Worm (Caenorhabditis elegans) whole organism, early embryonic: ENCODE measurements around the gene F35H8.4.

ENCODE experiments used
- B0310.2 ChIP-seq: sonication (generic microtip); optimal IDR thresholded peaks from 2 replicates; lab custom pipeline; 2016; ENCODE audit warnings: mild to moderate bottlenecking, missing genetic modification characterization, missing compliant biosample characterization
- F13C5.2 ChIP-seq: sonication (generic microtip); optimal IDR thresholded peaks from 2 replicates; lab custom pipeline; 2017; ENCODE audit warnings: mild to moderate bottlenecking, missing genetic modification characterization, inconsistent platforms, missing compliant biosample characterization
- aly-1 ChIP-seq: sonication (generic microtip); optimal IDR thresholded peaks from 2 replicates; lab custom pipeline; 2016; ENCODE audit warnings: missing genetic modification characterization, missing compliant biosample characterization
- ama-1 ChIP-seq: fragments of 150-350 bp; optimal IDR thresholded peaks from 2 replicates; lab custom pipeline; 2014
- ceh-13 ChIP-seq: fragments of 200-800 bp; sonication (Bioruptor generic); optimal IDR thresholded peaks from 2 replicates; lab custom pipeline; 2018; ENCODE audit warnings: mild to moderate bottlenecking, missing genetic modification characterization, missing compliant biosample characterization
- ceh-36 ChIP-seq: sonication (generic microtip); optimal IDR thresholded peaks from 2 replicates; lab custom pipeline; 2016; ENCODE audit warnings: missing genetic modification characterization, inconsistent platforms, missing compliant biosample characterization
- ets-7 ChIP-seq: sonication (generic microtip); optimal IDR thresholded peaks from 2 replicates; lab custom pipeline; 2016; ENCODE audit warnings: missing genotype, missing genetic modification characterization, missing compliant biosample characterization
- flt-1 ChIP-seq: fragments of 200-800 bp; sonication (Bioruptor generic); IDR thresholded peaks from 2 replicates; pipeline ENCODE4 v1.3.6; 2022; ENCODE audit warnings: missing genetic modification characterization, missing compliant biosample characterization
- hmbx-1 ChIP-seq: sonication (generic microtip); optimal IDR thresholded peaks from 2 replicates; lab custom pipeline; 2016; ENCODE audit warnings: mild to moderate bottlenecking, missing genetic modification characterization, missing compliant biosample characterization
- hmg-4 ChIP-seq: fragments of 200-800 bp; sonication (Bioruptor generic); optimal IDR thresholded peaks from 2 replicates; lab custom pipeline; 2018; ENCODE audit warnings: mild to moderate bottlenecking, missing genetic modification characterization, missing compliant biosample characterization
- hnd-1 ChIP-seq: sonication (generic microtip); optimal IDR thresholded peaks from 2 replicates; lab custom pipeline; 2016; ENCODE audit warnings: missing genetic modification characterization, missing compliant biosample characterization
- pes-1 ChIP-seq: fragments of 200-800 bp; sonication (Bioruptor generic); IDR thresholded peaks from 2 replicates; pipeline ENCODE4 v1.3.6; 2022; ENCODE audit warnings: missing genetic modification reagents, missing genetic modification characterization, missing compliant biosample characterization
- scrt-1 ChIP-seq: fragments of 200-800 bp; sonication (Bioruptor generic); IDR thresholded peaks from 2 replicates; pipeline ENCODE4 v1.3.6; 2022; ENCODE audit warnings: missing genetic modification characterization, missing compliant biosample characterization
- sea-1 ChIP-seq: fragments of 200-800 bp; sonication (Bioruptor generic); conservative IDR thresholded peaks from 2 replicates; pipeline ENCODE4 v1.3.6; 2022; ENCODE audit warnings: missing genetic modification characterization, missing compliant biosample characterization
- tbx-11 ChIP-seq: fragments of 200-800 bp; sonication (Bioruptor generic); IDR thresholded peaks from 2 replicates; pipeline ENCODE4 v1.3.6; 2022; ENCODE audit warnings: missing genetic modification characterization, missing compliant biosample characterization
- tbx-37 ChIP-seq: fragments of 200-800 bp; sonication (Bioruptor generic); conservative IDR thresholded peaks from 2 replicates; pipeline ENCODE4 v1.3.6; 2022; ENCODE audit warnings: missing genetic modification reagents, missing genetic modification characterization, missing compliant biosample characterization
- tra-4 ChIP-seq: sonication (generic microtip); optimal IDR thresholded peaks from 2 replicates; lab custom pipeline; 2017; ENCODE audit warnings: missing genetic modification characterization, missing compliant biosample characterization

F35H8.4 gene

DNA sequence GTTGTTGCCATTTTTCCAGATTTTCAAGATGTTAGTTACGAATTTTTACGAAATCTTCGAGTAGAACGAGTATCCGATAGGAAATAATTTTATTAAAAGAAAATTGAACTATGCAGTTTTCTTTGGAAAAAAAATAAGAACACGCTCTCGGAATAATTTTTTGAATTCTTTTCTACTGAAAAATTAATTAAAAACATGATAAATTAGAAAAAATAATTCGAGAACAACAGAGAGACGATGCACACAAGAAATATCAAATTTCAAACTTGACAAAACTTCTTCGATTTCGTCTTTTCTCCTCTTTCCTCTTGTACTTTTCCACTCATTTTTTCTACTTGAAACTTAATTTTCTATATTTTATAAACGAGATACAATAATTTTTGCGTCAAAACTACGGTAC lies at the start of gene F35H8.4:
Gene F35H8.4, minus strand, starts transcription at position 101 of the 400 bp plus-strand sequence.
- TF ChIP-seq aly-1 (no peak), sea-1 (no peak), flt-1 (GFP tag; lab: Robert Waterston, UW) (no peak), ets-7 (tag; lab: Kevin White, UChicago) (no peak), pes-1 (GFP tag; lab: Robert Waterston, UW) (no peak), hmbx-1 (tag; lab: Kevin White, UChicago) (no peak), tbx-37 (GFP tag; lab: Robert Waterston, UW) (no peak), ceh-36 (tag; lab: Kevin White, UChicago) (no peak), ama-1 (lab: Kevin White, UChicago) (no peak), hnd-1 (tag; lab: Kevin White, UChicago) (no peak), hmg-4 (no peak), scrt-1 (GFP tag; lab: Robert Waterston, UW) (no peak), F13C5.2 (no peak), ceh-13 (no peak)

ce11 chrII:9609296-9609695 lies 49.5 kb upstream of the F35H8.4 start, which contains the start of gene pap-2:
pap-2 (minus strand) TSS chrII:9609396.
- TF ChIP-seq ceh-13 (no peak), sea-1 (no peak), hmg-4 (no peak), hmbx-1 (tag; lab: Kevin White, UChicago) (no peak), scrt-1 (GFP tag; lab: Robert Waterston, UW) (no peak), ama-1 (lab: Kevin White, UChicago) (no peak)

ce11 chrII:9607137-9607536 lies 47.3 kb upstream of the F35H8.4 start:
- TF ChIP-seq aly-1 (no peak), pes-1 (GFP tag; lab: Robert Waterston, UW) (no peak), ets-7 (tag; lab: Kevin White, UChicago) (no peak), tbx-11 (no peak), flt-1 (GFP tag; lab: Robert Waterston, UW) (no peak), ceh-13 (no peak), B0310.2 (no peak), hnd-1 (tag; lab: Kevin White, UChicago) (no peak), ceh-36 (tag; lab: Kevin White, UChicago) (no peak), sea-1 (no peak)

DNA sequence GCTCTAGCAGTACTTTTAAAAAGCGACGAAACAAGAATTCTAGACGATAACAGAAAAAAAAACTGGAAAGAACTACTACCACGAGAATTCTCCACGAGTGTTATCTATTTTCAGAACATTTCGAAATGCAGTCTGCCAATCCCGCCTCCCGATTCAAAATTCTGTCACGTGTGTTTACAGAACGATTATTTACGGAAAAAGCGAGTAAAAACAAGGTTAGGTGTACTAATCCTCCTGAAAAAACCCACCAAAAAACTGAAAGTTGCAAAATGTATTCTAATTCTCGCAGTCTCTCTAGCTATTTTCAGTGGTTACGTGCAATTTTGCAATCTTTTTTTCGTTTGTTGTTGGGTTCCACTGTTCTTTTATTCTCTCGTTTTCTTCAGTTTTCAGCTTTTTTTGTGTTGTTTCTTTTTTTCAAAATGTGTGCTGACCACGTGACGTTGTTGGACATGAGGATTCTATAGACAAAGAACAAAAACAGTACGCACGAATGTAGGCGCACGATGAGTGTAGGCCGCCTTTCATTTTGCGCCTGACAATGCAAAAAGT lies 46.7 kb upstream of the F35H8.4 start:
- no peak for TF ChIP-seq hmbx-1 (tag; lab: Kevin White, UChicago)
- no peak for TF ChIP-seq flt-1 (GFP tag; lab: Robert Waterston, UW)
- no peak for TF ChIP-seq tbx-37 (GFP tag; lab: Robert Waterston, UW)
- no peak for TF ChIP-seq hmg-4
- TF ChIP-seq ceh-13: no peak
- no peak for TF ChIP-seq pes-1 (GFP tag; lab: Robert Waterston, UW)
- TF ChIP-seq sea-1: no peak
- no peak for TF ChIP-seq scrt-1 (GFP tag; lab: Robert Waterston, UW)
- no peak for TF ChIP-seq ets-7 (tag; lab: Kevin White, UChicago)
- TF ChIP-seq tra-4 (tag; lab: Kevin White, UChicago): no peak
- no peak for TF ChIP-seq ama-1 (lab: Kevin White, UChicago)
- TF ChIP-seq hnd-1 (tag; lab: Kevin White, UChicago): no peak

DNA sequence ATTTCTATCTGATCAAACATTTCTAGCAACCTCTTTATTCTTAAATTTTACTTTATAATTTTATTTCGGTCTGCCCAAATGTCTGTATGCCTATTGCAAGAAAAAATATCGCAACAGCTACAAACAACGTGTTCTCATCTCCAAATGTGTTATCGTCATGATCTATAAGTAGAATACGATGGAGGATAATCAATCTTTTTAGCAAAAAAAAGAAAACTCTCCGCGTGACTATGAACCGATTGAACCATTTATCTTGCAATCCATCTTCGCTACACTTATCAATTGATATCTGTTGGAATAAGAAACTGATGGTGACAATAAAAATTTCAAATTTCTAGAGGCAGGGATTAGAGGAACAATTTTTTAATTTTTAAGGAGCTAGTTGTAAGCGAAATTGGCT lies 46.1 kb upstream of the F35H8.4 start:
- TF ChIP-seq pes-1 (GFP tag; lab: Robert Waterston, UW): no peak

- no peak for TF ChIP-seq ets-7 (tag; lab: Kevin White, UChicago)
- TF ChIP-seq ceh-13: no peak
Measured at ce11 chrII:9605336-9605735, 45.5 kb upstream of the F35H8.4 start, which contains the start of gene nhr-19. nhr-19 (minus strand) TSS chrII:9605526.

DNA sequence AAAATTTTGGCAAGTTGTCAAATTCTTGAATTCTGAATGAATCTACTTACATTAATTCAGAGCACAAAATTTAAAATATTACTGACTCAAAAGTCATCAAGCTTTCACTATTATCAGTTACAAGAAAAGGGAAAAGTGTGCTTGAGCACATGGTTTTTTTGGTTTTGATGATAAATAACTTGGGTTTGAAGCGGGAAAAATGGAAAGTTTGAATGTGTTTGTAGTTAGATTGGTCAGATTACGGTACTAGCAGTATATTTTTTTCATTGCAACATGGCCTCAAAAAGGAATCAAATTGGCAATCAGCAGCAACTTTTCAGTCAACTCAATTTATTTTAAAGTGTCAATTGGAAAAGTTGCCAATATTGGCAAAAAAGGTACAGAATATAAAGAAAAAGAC lies 44.9 kb upstream of the F35H8.4 start:
- TF ChIP-seq ceh-36 (tag; lab: Kevin White, UChicago) (no peak), flt-1 (GFP tag; lab: Robert Waterston, UW) (no peak), hmg-4 (no peak), ama-1 (lab: Kevin White, UChicago) (no peak), hmbx-1 (tag; lab: Kevin White, UChicago) (no peak), ets-7 (tag; lab: Kevin White, UChicago) (no peak), tbx-11 (no peak), ceh-13 (no peak)

ce11 chrII:9604063-9604462 lies 44.2 kb upstream of the F35H8.4 start:
- no peak for TF ChIP-seq ama-1 (lab: Kevin White, UChicago)
- no peak for TF ChIP-seq tbx-37 (GFP tag; lab: Robert Waterston, UW)
- no peak for TF ChIP-seq tra-4 (tag; lab: Kevin White, UChicago)
- no peak for TF ChIP-seq hnd-1 (tag; lab: Kevin White, UChicago)
- no peak for TF ChIP-seq B0310.2
- no peak for TF ChIP-seq hmg-4
- TF ChIP-seq hmbx-1 (tag; lab: Kevin White, UChicago): no peak
- TF ChIP-seq aly-1: no peak
- TF ChIP-seq F13C5.2: no peak
- no peak for TF ChIP-seq ets-7 (tag; lab: Kevin White, UChicago)
- no peak for TF ChIP-seq pes-1 (GFP tag; lab: Robert Waterston, UW)
- TF ChIP-seq tbx-11: no peak
- no peak for TF ChIP-seq flt-1 (GFP tag; lab: Robert Waterston, UW)
- no peak for TF ChIP-seq ceh-13

DNA sequence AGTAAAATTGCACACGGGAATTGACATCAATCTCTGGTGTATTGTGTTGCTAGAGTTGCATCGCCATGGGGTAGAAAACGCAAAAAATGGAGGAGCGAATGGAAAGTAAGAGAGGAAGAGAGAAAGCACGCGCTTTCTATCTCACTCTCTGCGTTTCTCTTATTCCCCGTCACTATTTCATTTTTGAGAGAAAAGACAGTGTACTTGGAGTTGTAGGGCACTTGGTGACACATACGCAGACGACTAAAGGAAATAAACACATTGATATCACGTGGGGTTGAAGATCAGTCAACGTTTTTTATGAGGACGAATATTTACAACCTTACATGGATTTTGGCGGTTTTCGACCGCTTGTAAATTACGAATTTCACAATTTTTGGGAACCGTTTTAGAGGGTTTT lies 43.6 kb upstream of the F35H8.4 start:
- TF ChIP-seq scrt-1 (GFP tag; lab: Robert Waterston, UW) (no peak), flt-1 (GFP tag; lab: Robert Waterston, UW) (no peak), hnd-1 (tag; lab: Kevin White, UChicago) (no peak), tbx-37 (GFP tag; lab: Robert Waterston, UW) (no peak), F13C5.2 (no peak), tbx-11 (no peak), sea-1 (no peak), hmg-4 (no peak), pes-1 (GFP tag; lab: Robert Waterston, UW) (no peak), tra-4 (tag; lab: Kevin White, UChicago) (no peak), B0310.2 (no peak), ets-7 (tag; lab: Kevin White, UChicago) (no peak), ceh-13 (no peak), ceh-36 (tag; lab: Kevin White, UChicago) (no peak), hmbx-1 (tag; lab: Kevin White, UChicago) (no peak), ama-1 (lab: Kevin White, UChicago) (no peak), aly-1 (no peak)
